Fruit fly (Drosophila melanogaster) whole organism, adult: Measurements from ENCODE around the gene CG42709.

Source experiments
- CG11617 ChIP-seq: fragments of 200-800 bp; sonication (Bioruptor generic); optimal IDR thresholded peaks from 2 replicates; lab custom pipeline; 2017; ENCODE audit warnings: mild to moderate bottlenecking, missing biosample characterization, missing genetic modification reagents, missing genetic modification characterization
- CG12768 ChIP-seq: fragments of 200-800 bp; sonication (Bioruptor generic); optimal IDR thresholded peaks from 2 replicates; lab custom pipeline; 2017; ENCODE audit warnings: missing biosample characterization, missing genetic modification characterization, mild to moderate bottlenecking, moderate library complexity, missing genetic modification reagents
- CG14711 ChIP-seq: fragments of 200-800 bp; sonication (Bioruptor generic); optimal IDR thresholded peaks from 2 replicates; lab custom pipeline; 2018; ENCODE audit warnings: missing biosample characterization, mild to moderate bottlenecking, missing genetic modification characterization, moderate library complexity
- CG1620 ChIP-seq: fragments of 200-800 bp; sonication (Bioruptor generic); optimal IDR thresholded peaks from 2 replicates; lab custom pipeline; 2016; ENCODE audit warnings: missing biosample characterization, missing genetic modification characterization
- CG33017 ChIP-seq: fragments of 200-800 bp; sonication (Bioruptor generic); optimal IDR thresholded peaks from 2 replicates; lab custom pipeline; 2018; ENCODE audit warnings: missing biosample characterization, mild to moderate bottlenecking, missing genetic modification characterization, moderate library complexity
- CG5204 ChIP-seq: fragments of 200-800 bp; sonication (Bioruptor generic); optimal IDR thresholded peaks from 2 replicates; lab custom pipeline; 2016; ENCODE audit warnings: missing biosample characterization, missing genetic modification characterization
- CG7045 ChIP-seq: fragments of 200-800 bp; sonication (Bioruptor generic); optimal IDR thresholded peaks from 2 replicates; lab custom pipeline; 2017; ENCODE audit warnings: missing biosample characterization, mild to moderate bottlenecking, missing genetic modification characterization
- CG7101 ChIP-seq: fragments of 200-800 bp; sonication (Bioruptor generic); optimal IDR thresholded peaks from 2 replicates; lab custom pipeline; 2018; ENCODE audit warnings: missing biosample characterization, mild to moderate bottlenecking, missing genetic modification characterization, moderate library complexity
- Clk ChIP-seq: fragments of 200-800 bp; sonication (Bioruptor generic); optimal IDR thresholded peaks from 2 replicates; lab custom pipeline; 2017; ENCODE audit warnings: missing biosample characterization, missing genetic modification characterization
- Crg-1 ChIP-seq: fragments of 200-800 bp; sonication (Bioruptor generic); optimal IDR thresholded peaks from 2 replicates; lab custom pipeline; 2016; ENCODE audit warnings: missing biosample characterization, missing genetic modification characterization
- Hr96 ChIP-seq: fragments of 200-800 bp; sonication (Bioruptor generic); optimal IDR thresholded peaks from 2 replicates; lab custom pipeline; 2016; ENCODE audit warnings: missing biosample characterization, missing genetic modification characterization
- Mnt ChIP-seq: fragments of 200-800 bp; sonication (Bioruptor generic); optimal IDR thresholded peaks from 2 replicates; lab custom pipeline; 2016; ENCODE audit warnings: missing biosample characterization, mild to moderate bottlenecking, missing genetic modification characterization
- bab1 ChIP-seq: fragments of 200-800 bp; sonication (Bioruptor generic); optimal IDR thresholded peaks from 3 replicates; lab custom pipeline; 2019; ENCODE audit warnings: missing biosample characterization, mild to moderate bottlenecking, missing genetic modification characterization, moderate library complexity
- cic ChIP-seq: fragments of 200-800 bp; sonication (Bioruptor generic); optimal IDR thresholded peaks from 2 replicates; lab custom pipeline; 2017; ENCODE audit warnings: missing biosample characterization, mild to moderate bottlenecking, missing genetic modification characterization, moderate library complexity
- cnc ChIP-seq, 2 experiments: fragments of >200 bp; optimal IDR thresholded peaks; 2 replicates each; lab custom pipeline; 2017
- kay ChIP-seq: fragments of 200-800 bp; sonication (Bioruptor generic); peaks from one replicate; lab custom pipeline; 2016; ENCODE audit warnings: missing biosample characterization, missing genetic modification characterization, borderline replicate concordance
- ovo ChIP-seq: fragments of 200-800 bp; sonication (Bioruptor generic); optimal IDR thresholded peaks from 2 replicates; lab custom pipeline; 2016; ENCODE audit warnings: missing biosample characterization, missing genetic modification characterization
- pad ChIP-seq: fragments of 200-800 bp; sonication (Bioruptor generic); optimal IDR thresholded peaks from 3 replicates; lab custom pipeline; 2017; ENCODE audit warnings: missing biosample characterization, missing genetic modification characterization, mild to moderate bottlenecking, moderate library complexity, missing genetic modification reagents
- tj ChIP-seq: fragments of 200-800 bp; sonication (Bioruptor generic); optimal IDR thresholded peaks from 3 replicates; lab custom pipeline; 2017; ENCODE audit warnings: missing biosample characterization, mild to moderate bottlenecking, missing genetic modification characterization, moderate library complexity
- toe ChIP-seq: fragments of 200-800 bp; sonication (Bioruptor generic); optimal IDR thresholded peaks from 2 replicates; lab custom pipeline; 2016; ENCODE audit warnings: missing biosample characterization, missing genetic modification characterization

The CG42709 gene

DNA sequence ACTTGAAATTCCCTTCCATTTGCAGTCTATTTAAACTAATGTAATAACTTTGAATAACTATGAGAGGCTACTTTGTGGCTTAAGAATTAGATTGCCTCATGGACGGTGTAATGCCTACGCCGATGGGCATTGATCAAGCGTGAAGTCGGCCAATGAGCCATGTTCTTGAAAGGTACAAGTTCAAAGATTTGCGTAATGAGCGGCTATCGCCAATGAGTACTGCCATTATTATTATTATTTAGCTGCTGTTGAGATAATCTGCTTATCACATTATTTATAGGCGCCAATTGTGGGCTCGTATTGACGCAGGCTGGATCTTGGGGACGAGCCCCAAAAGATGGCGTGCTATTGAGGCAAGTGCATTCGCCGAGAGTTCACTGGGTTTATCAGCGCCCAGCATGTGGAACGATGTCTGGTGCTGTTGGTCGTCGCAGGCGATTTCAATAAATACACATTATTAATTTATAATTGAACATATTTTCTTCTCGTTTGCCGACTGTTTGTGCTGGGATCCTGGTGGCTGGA is 47.3 kb downstream of the CG42709 start:
- TF ChIP-seq CG33017 (no peak), CG5204 (GFP tag; lab: Kevin White, UChicago) (no peak), toe (GFP tag; lab: Kevin White, UChicago) (no peak), Mnt (GFP tag; lab: Kevin White, UChicago) (no peak), tj (GFP tag; lab: Kevin White, UChicago) (no peak), CG14711 (tag; lab: Kevin White, UChicago) (no peak), CG11617 (GFP tag; lab: Kevin White, UChicago) (no peak), CG7101 (tag; lab: Kevin White, UChicago) (no peak), Hr96 (GFP tag; lab: Kevin White, UChicago) (no peak), Clk (GFP tag; lab: Kevin White, UChicago) (no peak), cic (GFP tag; lab: Kevin White, UChicago) (no peak), CG7045 (GFP tag; lab: Kevin White, UChicago) (no peak), pad (GFP tag; lab: Kevin White, UChicago) (no peak), bab1 (GFP tag; lab: Kevin White, UChicago) (no peak), cnc (optimal IDR thresholded peaks at IDR 0.05; lab: Kevin White, UChicago) (no peak), CG12768 (GFP tag; lab: Kevin White, UChicago) (no peak), ovo (no peak)

DNA sequence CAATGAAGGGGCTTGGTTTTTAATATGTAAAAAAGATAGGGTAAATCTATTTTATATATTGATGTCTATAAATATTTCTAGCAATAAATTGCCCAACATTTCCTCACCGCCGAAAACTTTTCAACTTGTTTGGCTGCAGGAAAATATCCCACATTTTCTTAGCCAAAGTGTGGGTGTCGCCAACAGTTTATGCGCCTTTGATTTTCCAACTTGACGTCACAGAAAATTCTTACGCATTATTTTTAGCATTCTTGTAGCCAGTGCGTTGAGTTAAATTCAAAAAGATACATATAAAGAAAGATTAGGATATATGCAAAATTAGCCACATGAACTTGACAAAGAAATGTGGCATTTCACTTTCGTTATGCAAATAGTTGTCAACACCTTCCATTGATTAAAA is 49.9 kb downstream of the CG42709 start:
- TF ChIP-seq kay (GFP tag; lab: Kevin White, UChicago) (peak; percentile 43), pad (GFP tag; lab: Kevin White, UChicago) (no peak)

DNA sequence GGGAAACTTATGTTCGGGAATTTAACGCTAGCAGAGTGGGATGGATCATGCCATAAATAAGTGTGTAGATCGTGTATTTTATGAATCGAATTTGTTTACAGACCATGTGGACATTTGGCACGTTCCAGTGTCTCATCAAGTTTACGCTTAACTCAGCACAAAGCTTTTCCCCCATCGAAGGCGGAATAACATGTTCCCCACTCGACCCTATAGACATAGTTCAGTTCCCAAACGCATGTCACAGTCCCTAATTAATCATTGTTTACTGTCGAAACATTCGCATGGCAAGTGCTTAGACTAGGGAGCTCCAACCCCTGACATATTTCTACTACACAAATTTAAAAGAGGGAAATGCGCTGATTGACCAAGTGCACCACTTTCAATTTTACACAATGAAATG is 51.5 kb downstream of the CG42709 start:
- TF ChIP-seq toe (GFP tag; lab: Kevin White, UChicago) (no peak), CG12768 (GFP tag; lab: Kevin White, UChicago) (no peak), pad (GFP tag; lab: Kevin White, UChicago) (no peak), Mnt (GFP tag; lab: Kevin White, UChicago) (no peak), Crg-1 (GFP tag; lab: Kevin White, UChicago) (no peak), Hr96 (GFP tag; lab: Kevin White, UChicago) (no peak), CG7045 (GFP tag; lab: Kevin White, UChicago) (no peak), cnc (optimal IDR thresholded peaks at IDR 0.05; lab: Kevin White, UChicago) (no peak), cic (GFP tag; lab: Kevin White, UChicago) (no peak), ovo (no peak), CG5204 (GFP tag; lab: Kevin White, UChicago) (no peak), CG1620 (no peak), CG14711 (tag; lab: Kevin White, UChicago) (no peak), CG7101 (tag; lab: Kevin White, UChicago) (no peak), kay (GFP tag; lab: Kevin White, UChicago) (no peak), CG33017 (no peak)

DNA sequence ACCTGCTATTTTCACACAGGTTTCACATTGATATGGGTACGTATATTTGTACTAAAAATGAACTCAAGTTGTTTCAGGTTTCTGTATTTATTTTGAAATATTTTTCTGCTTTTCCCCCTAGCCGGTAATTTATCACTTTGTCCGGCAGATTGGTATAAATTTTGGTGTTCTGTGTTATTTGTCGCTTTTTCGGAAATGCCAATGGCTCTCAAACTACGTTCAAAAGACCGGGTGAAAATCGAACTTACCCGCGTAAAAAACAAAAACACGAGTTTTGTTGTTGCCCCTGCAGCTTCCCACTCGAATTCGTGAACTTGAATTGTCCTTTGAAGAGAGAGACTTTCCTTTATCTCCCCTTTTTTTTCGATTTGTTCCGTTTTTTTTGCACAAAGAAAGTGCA is 52.5 kb downstream of the CG42709 start:
- TF ChIP-seq Hr96 (GFP tag; lab: Kevin White, UChicago) (no peak), cic (GFP tag; lab: Kevin White, UChicago) (no peak), bab1 (GFP tag; lab: Kevin White, UChicago) (no peak), CG12768 (GFP tag; lab: Kevin White, UChicago) (no peak), toe (GFP tag; lab: Kevin White, UChicago) (no peak), kay (GFP tag; lab: Kevin White, UChicago) (no peak), tj (GFP tag; lab: Kevin White, UChicago) (no peak), ovo (no peak), CG14711 (tag; lab: Kevin White, UChicago) (no peak), cnc (optimal IDR thresholded peaks at IDR 0.05; lab: Kevin White, UChicago) (no peak), Crg-1 (GFP tag; lab: Kevin White, UChicago) (no peak), CG11617 (GFP tag; lab: Kevin White, UChicago) (no peak), pad (GFP tag; lab: Kevin White, UChicago) (no peak)

DNA sequence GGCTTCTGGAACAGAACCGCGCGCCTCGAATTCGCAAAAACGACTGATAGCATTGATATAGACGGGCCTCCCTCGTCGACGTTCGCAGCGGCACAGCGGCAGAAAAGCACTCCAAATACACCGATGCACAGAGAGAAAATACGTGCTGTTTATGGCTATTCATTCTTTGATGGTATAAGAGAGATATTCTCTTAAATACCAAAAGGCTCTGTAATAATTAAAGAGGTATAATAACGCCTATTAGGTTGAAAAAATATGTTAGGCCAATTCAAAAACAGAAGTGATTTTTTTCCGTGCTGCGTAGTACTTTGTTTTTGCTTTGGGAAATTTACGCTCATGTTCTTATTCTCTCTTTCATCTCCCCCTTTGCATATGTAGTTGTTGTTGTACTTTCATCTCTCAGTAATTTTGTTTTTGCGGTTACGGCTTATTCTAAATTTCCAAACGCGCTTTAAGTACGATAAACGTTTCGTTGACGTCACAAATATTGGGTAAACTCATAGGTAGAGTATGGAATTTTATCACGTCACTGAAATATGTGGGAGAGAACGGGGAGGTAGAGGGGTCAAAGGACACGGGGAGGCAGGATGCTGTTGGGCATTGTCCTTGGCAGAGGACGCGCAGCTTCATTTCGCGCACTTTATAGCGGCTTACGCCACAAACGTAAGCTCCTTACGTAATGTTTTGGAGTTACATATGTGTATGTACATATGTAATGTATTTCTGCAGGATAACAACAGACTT is 53.2 kb downstream of the CG42709 start, which contains the start of gene nebu:
Gene nebu (minus strand): TSS at position 51 of the 744 bp plus-strand sequence.
- TF ChIP-seq CG5204 (GFP tag; lab: Kevin White, UChicago) (peak; percentile 98), CG1620 (peak; percentile 97), CG7045 (GFP tag; lab: Kevin White, UChicago) (peak; percentile 99), CG12768 (GFP tag; lab: Kevin White, UChicago) (peak; percentile 98), tj (GFP tag; lab: Kevin White, UChicago) (peak; percentile 88), pad (GFP tag; lab: Kevin White, UChicago) (peak; percentile 87), CG11617 (GFP tag; lab: Kevin White, UChicago) (peak; percentile 98), CG14711 (tag; lab: Kevin White, UChicago) (peak; percentile 94), Hr96 (GFP tag; lab: Kevin White, UChicago) (peak; percentile 98), cnc (optimal IDR thresholded peaks at IDR 0.05; lab: Kevin White, UChicago) (no peak), cic (GFP tag; lab: Kevin White, UChicago) (peak; percentile 94), Crg-1 (GFP tag; lab: Kevin White, UChicago) (peak; percentile 95), bab1 (GFP tag; lab: Kevin White, UChicago) (peak; percentile 97), CG33017 (peak; percentile 99), kay (GFP tag; lab: Kevin White, UChicago) (peak; percentile 93), CG7101 (tag; lab: Kevin White, UChicago) (peak; percentile 97), Mnt (GFP tag; lab: Kevin White, UChicago) (peak; percentile 91), ovo (peak; percentile 88), Clk (GFP tag; lab: Kevin White, UChicago) (peak; percentile 98), toe (GFP tag; lab: Kevin White, UChicago) (peak; percentile 97)
